Worm (Caenorhabditis elegans): ENCODE measurements around the gene srlf-18.

Gene srlf-18

DNA sequence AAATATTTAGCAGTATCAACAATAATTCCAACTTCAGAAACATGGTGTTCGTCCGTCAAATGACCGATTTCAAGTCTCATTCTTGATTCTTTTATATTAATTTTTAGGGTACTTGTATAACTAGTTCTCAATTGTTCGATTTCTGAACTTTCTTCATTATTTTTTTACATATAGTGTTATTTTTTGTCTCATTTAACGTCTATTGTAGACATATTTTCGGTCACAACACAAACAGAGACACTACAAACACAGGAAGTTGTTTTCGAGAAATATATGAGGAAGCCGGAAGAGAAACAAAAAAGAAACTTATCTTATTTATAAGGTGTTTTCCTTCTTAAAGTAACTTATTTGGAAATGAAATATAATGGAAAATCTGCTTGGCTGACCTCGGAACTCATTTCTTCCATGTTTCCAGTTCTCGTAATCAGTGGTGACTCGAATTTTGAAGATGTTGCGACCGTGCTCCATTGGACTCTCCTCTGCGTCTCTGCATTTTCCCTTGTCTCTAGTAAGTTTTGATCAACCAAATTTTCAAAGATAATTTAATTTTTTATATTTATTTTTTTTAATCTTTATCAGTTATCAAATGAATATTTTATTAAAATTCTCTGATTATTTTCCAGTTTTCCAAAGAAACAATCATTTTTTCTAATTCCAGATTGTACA is 47.5 kb downstream of the srlf-18 start, which contains the start of the genes F36H1.12 and lin-3 (continued):
- no peak for TF ChIP-seq nhr-179 (tag; optimal IDR thresholded peaks at IDR 0.05)
- TF ChIP-seq F10E7.11 (tag; optimal IDR thresholded peaks at IDR 0.05): no peak
- TF ChIP-seq F33H1.4 (GFP tag; IDR thresholded peaks at IDR 0.05): peak; percentile 51; the same call in 1 of the 2 replicates
- TF ChIP-seq rec-8 (tag; optimal IDR thresholded peaks at IDR 0.05): no peak
- no peak for TF ChIP-seq gei-17 (GFP tag; optimal IDR thresholded peaks at IDR 0.05)
- TF ChIP-seq cebp-1 (GFP tag; IDR thresholded peaks at IDR 0.05): no peak
- no peak for TF ChIP-seq cebp-1 (tag; optimal IDR thresholded peaks at IDR 0.05)
- TF ChIP-seq rcor-1 (GFP tag; IDR thresholded peaks at IDR 0.05): 0 out of 2 replicates have a peak, but pooled peaks have one; percentile 25
- TF ChIP-seq let-607 (tag; optimal IDR thresholded peaks at IDR 0.05): no peak
- no peak for TF ChIP-seq unc-62 (GFP tag; optimal IDR thresholded peaks at IDR 0.05)
- TF ChIP-seq D2030.7 (GFP tag; IDR thresholded peaks at IDR 0.05): peak; percentile 53; the same call in 1 of the 2 replicates
- TF ChIP-seq unc-130 (GFP tag; optimal IDR thresholded peaks at IDR 0.05): no peak
- TF ChIP-seq madf-8 (GFP tag; conservative IDR thresholded peaks at IDR 0.05): peak; percentile 20; the same call in 1 of the 2 replicates
- TF ChIP-seq lsl-1 (GFP tag; optimal IDR thresholded peaks at IDR 0.05): peak; percentile 60
- TF ChIP-seq madf-6 (GFP tag; IDR thresholded peaks at IDR 0.05): peak; percentile 56; the same call in 1 of the 2 replicates
- no peak for TF ChIP-seq ama-1 (optimal IDR thresholded peaks at IDR 0.05)
- TF ChIP-seq ama-1 (GFP tag; optimal IDR thresholded peaks at IDR 0.05): no peak
- TF ChIP-seq egl-18 (GFP tag; IDR thresholded peaks at IDR 0.05): no peak
- TF ChIP-seq B0035.1 (tag; optimal IDR thresholded peaks at IDR 0.05): no peak
- TF ChIP-seq ceh-58 (GFP tag; IDR thresholded peaks at IDR 0.05): no peak
- TF ChIP-seq lsy-27 (tag; optimal IDR thresholded peaks at IDR 0.05; ENCODE audit: borderline replicate concordance, insufficient read depth): no peak
- no peak for TF ChIP-seq tlf-1 (GFP tag; optimal IDR thresholded peaks at IDR 0.05)
- no peak for TF ChIP-seq Y79H2A.3 (GFP tag; conservative IDR thresholded peaks at IDR 0.05)
- no peak for TF ChIP-seq ztf-18 (tag; optimal IDR thresholded peaks at IDR 0.05)
- no peak for TF ChIP-seq rpc-1 (optimal IDR thresholded peaks at IDR 0.05)
- TF ChIP-seq rpc-1 (tag; optimal IDR thresholded peaks at IDR 0.05): no peak

DNA sequence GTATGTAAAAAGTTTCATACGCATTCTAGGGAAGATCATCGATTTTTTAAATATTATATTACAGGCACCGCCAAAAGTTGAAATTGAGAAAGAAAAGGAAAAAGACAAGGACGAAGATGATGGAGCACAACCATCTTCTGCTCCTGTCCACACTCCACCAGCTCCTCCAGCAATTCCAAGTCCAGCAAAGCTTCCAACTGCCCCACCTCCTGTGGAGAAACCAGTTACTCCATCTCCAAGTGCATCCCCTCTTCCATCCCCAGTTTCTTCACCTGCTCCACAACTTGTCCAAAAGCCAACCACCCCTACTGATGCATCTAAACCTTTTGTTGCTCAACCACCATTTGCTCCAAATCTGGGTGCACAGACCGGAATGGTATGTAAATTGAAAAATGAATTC is 49.3 kb downstream of the srlf-18 start:
- TF ChIP-seq repo-1 (tag; optimal IDR thresholded peaks at IDR 0.05) (no peak), fkh-3 (tag; optimal IDR thresholded peaks at IDR 0.05) (no peak), ztf-26 (tag; optimal IDR thresholded peaks at IDR 0.05) (no peak), zfh-2 (GFP tag; conservative IDR thresholded peaks at IDR 0.05) (no peak)
